Fruit fly (Drosophila melanogaster): ENCODE data around the gene CheA84a.

DNA sequence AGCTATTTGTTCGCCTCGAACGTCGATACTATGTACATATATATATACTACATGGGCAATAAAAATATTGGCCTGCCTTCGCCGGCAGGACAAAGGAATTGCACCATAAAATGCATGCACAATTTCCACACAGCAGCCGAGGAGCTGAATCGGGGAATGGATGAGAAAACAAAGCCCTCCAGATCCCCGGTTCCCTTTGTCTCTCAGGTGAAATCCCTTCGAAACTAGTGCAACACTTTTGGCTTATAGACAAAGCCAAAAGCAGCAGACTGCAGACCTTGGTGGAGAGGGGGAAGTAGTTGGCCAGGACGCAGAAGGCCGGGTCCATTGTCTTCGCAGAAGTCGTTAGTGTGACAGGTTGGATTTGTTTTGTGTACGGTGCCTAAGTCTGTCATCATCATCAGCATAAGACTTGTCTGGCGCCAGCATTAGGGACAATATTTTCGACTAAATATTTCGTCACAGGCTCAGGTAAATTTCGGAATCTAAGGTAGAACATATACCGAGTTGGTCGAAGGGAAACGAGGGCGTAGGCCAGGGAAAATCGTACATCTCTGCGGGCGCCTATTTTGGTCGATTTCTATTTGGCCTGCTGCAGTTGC lies 763 bp upstream of the CheA84a start:
- no peak for TF ChIP-seq CG17328 (GFP tag; IDR thresholded peaks at IDR 0.05)
- TF ChIP-seq Mes4 (GFP tag; optimal IDR thresholded peaks at IDR 0.05), result no peak
- no peak for TF ChIP-seq CG8924 (tag; optimal IDR thresholded peaks at IDR 0.05)
- TF ChIP-seq CG9817 (tag; optimal IDR thresholded peaks at IDR 0.05), result no peak
- TF ChIP-seq CG12236 (GFP tag; optimal IDR thresholded peaks at IDR 0.05), result no peak
- no peak for TF ChIP-seq Jarid2 (GFP tag; optimal IDR thresholded peaks at IDR 0.05)
- no peak for TF ChIP-seq CG3838 (GFP tag; optimal IDR thresholded peaks at IDR 0.05)
- no peak for TF ChIP-seq klu (GFP tag; IDR thresholded peaks at IDR 0.05)
